Worm (Caenorhabditis elegans) whole organism, L1 larva: Measurements from ENCODE around the gene M7.8.

Source experiments
- C34B4.2 ChIP-seq: sonication (generic microtip); optimal IDR thresholded peaks from 2 replicates; lab custom pipeline; 2017; ENCODE audit warnings: mild to moderate bottlenecking, missing genetic modification characterization, missing compliant biosample characterization
- F16B12.6 ChIP-seq: fragments of 150-350 bp; optimal IDR thresholded peaks from 2 replicates; lab custom pipeline; 2014; ENCODE audit warnings: missing biosample characterization, missing genetic modification characterization
- Y116A8C.19 ChIP-seq: sonication (generic microtip); optimal IDR thresholded peaks from 2 replicates; lab custom pipeline; 2016; ENCODE audit warnings: missing compliant biosample characterization, missing genetic modification characterization, borderline replicate concordance
- aly-2 ChIP-seq: fragments of 150-350 bp; optimal IDR thresholded peaks from 2 replicates; lab custom pipeline; 2014; ENCODE audit warnings: missing biosample characterization, missing genetic modification characterization
- ceh-63 ChIP-seq: fragments of 200-800 bp; sonication (Bioruptor generic); optimal IDR thresholded peaks from 2 replicates; lab custom pipeline; 2018; ENCODE audit warnings: mild to moderate bottlenecking, missing genetic modification characterization, missing compliant biosample characterization
- ceh-8 ChIP-seq: fragments of 200-800 bp; sonication (Bioruptor generic); optimal IDR thresholded peaks from 2 replicates; lab custom pipeline; 2018; ENCODE audit warnings: mild to moderate bottlenecking, missing genetic modification characterization, moderate library complexity, missing compliant biosample characterization
- ceh-82 ChIP-seq, 3 experiments: fragments of 150-350 bp in 1 of 3; sonication (generic microtip) in 2 of 3; optimal IDR thresholded peaks; 2 replicates each; lab custom pipeline; 2014 to 2017; ENCODE audit warnings: missing biosample characterization in 3 of 3, missing genetic modification characterization in 3 of 3
- ceh-88 ChIP-seq: fragments of 200-800 bp; sonication (Bioruptor generic); IDR thresholded peaks from 2 replicates; pipeline ENCODE4 v1.3.6; 2022; ENCODE audit warnings: missing genetic modification characterization, missing compliant biosample characterization
- dpl-1 ChIP-seq, 3 experiments: fragments of 150-350 bp in 2 of 3; sonication (generic microtip) in 1 of 3; optimal IDR thresholded peaks; 2 replicates each; lab custom pipeline; 2014 to 2017; ENCODE audit warnings: missing biosample characterization in 3 of 3, missing genetic modification characterization in 3 of 3, missing genetic modification reagents in 3 of 3
- efl-1 ChIP-seq, 4 experiments: fragments of 150-350 bp; optimal IDR thresholded peaks in 3 of 4; peaks in 1 of 4; 1 replicate in 1 of 4; 2 replicates in 3 of 4; lab custom pipeline; 2014; ENCODE audit warnings: missing biosample characterization in 2 of 4, missing genetic modification characterization in 2 of 4, missing genetic modification reagents in 2 of 4
- ets-5 ChIP-seq: fragments of 200-800 bp; sonication (Bioruptor generic); IDR thresholded peaks from 2 replicates; pipeline ENCODE4 v1.3.6; 2022; ENCODE audit warnings: missing genetic modification characterization, missing compliant biosample characterization
- fkh-4 ChIP-seq: sonication (generic microtip); optimal IDR thresholded peaks from 2 replicates; lab custom pipeline; 2016; ENCODE audit warnings: missing compliant biosample characterization, missing genetic modification characterization, borderline replicate concordance
- fos-1 ChIP-seq: fragments of 150-350 bp; optimal IDR thresholded peaks from 2 replicates; lab custom pipeline; 2014; ENCODE audit warnings: missing biosample characterization, missing genetic modification characterization
- hlh-17 ChIP-seq: fragments of 200-800 bp; sonication (Bioruptor generic); optimal IDR thresholded peaks from 2 replicates; lab custom pipeline; 2018; ENCODE audit warnings: missing genetic modification characterization, mild to moderate bottlenecking, missing compliant biosample characterization, moderate library complexity, borderline replicate concordance
- hpl-2 ChIP-seq: fragments of 150-350 bp; optimal IDR thresholded peaks from 2 replicates; lab custom pipeline; 2014; ENCODE audit warnings: missing biosample characterization, missing genetic modification reagents, missing genetic modification characterization
- isw-1 ChIP-seq: fragments of 200-800 bp; sonication (Bioruptor generic); IDR thresholded peaks from 2 replicates; pipeline ENCODE4 v1.3.6; 2022; ENCODE audit warnings: missing genetic modification characterization, missing compliant biosample characterization
- lin-15B ChIP-seq: fragments of 150-350 bp; sonication (generic microtip); optimal IDR thresholded peaks from 3 replicates; lab custom pipeline; 2014; ENCODE audit warnings: missing biosample characterization, missing genetic modification characterization
- lir-3 ChIP-seq: sonication (generic microtip); optimal IDR thresholded peaks from 2 replicates; lab custom pipeline; 2016; ENCODE audit warnings: mild to moderate bottlenecking, missing genetic modification characterization, moderate library complexity, missing compliant biosample characterization; ENCODE audit not compliant: poor library complexity
- lsy-2 ChIP-seq, 2 experiments: fragments of 150-350 bp; optimal IDR thresholded peaks; 2 replicates each; lab custom pipeline; 2014; ENCODE audit warnings: missing biosample characterization in 2 of 2, missing genetic modification characterization in 2 of 2
- mdl-1 ChIP-seq, 2 experiments: fragments of 150-350 bp; optimal IDR thresholded peaks; 2 replicates each; lab custom pipeline; 2014 to 2017; ENCODE audit warnings: missing biosample characterization in 2 of 2, missing genetic modification characterization in 2 of 2, inconsistent platforms in 1 of 2
- mef-2 ChIP-seq: fragments of 150-350 bp; optimal IDR thresholded peaks from 2 replicates; lab custom pipeline; 2014; ENCODE audit warnings: missing biosample characterization, missing genetic modification characterization
- mep-1 ChIP-seq: fragments of 150-350 bp; optimal IDR thresholded peaks from 2 replicates; lab custom pipeline; 2014; ENCODE audit warnings: missing biosample characterization, missing genetic modification characterization
- nhr-19 ChIP-seq: fragments of 200-800 bp; sonication (Bioruptor generic); conservative IDR thresholded peaks from 2 replicates; pipeline ENCODE4 v1.3.6; 2022; ENCODE audit warnings: missing genetic modification characterization, missing compliant biosample characterization
- nhr-20 ChIP-seq: sonication (generic microtip); optimal IDR thresholded peaks from 2 replicates; lab custom pipeline; 2016; ENCODE audit warnings: mild to moderate bottlenecking, missing genetic modification characterization, missing compliant biosample characterization
- nhr-28 ChIP-seq: fragments of 150-350 bp; optimal IDR thresholded peaks from 2 replicates; lab custom pipeline; 2014; ENCODE audit warnings: missing biosample characterization, missing genetic modification characterization
- nhr-71 ChIP-seq: sonication (generic microtip); optimal IDR thresholded peaks from 2 replicates; lab custom pipeline; 2016; ENCODE audit warnings: mild to moderate bottlenecking, missing genetic modification characterization, moderate library complexity, missing compliant biosample characterization
- nhr-84 ChIP-seq: sonication (generic microtip); optimal IDR thresholded peaks from 2 replicates; lab custom pipeline; 2017; ENCODE audit warnings: missing biosample characterization, missing genetic modification characterization
- pag-3 ChIP-seq: sonication (generic microtip); optimal IDR thresholded peaks from 2 replicates; lab custom pipeline; 2017; ENCODE audit warnings: missing genetic modification characterization, mild to moderate bottlenecking, missing compliant biosample characterization, antibody characterized with exemption, borderline replicate concordance; ENCODE audit not compliant: insufficient read depth
- rnt-1 ChIP-seq: sonication (generic microtip); optimal IDR thresholded peaks from 2 replicates; lab custom pipeline; 2016; ENCODE audit warnings: mild to moderate bottlenecking, missing genetic modification characterization, moderate library complexity, missing compliant biosample characterization
- skn-1 ChIP-seq: fragments of 150-350 bp; optimal IDR thresholded peaks from 2 replicates; lab custom pipeline; 2014; ENCODE audit warnings: missing biosample characterization, missing genetic modification characterization
- snpc-4 ChIP-seq: fragments of 150-350 bp; optimal IDR thresholded peaks from 2 replicates; lab custom pipeline; 2014; ENCODE audit warnings: missing biosample characterization, missing genetic modification characterization
- snu-23 ChIP-seq: sonication (generic microtip); optimal IDR thresholded peaks from 2 replicates; lab custom pipeline; 2016; ENCODE audit warnings: missing genetic modification characterization, missing compliant biosample characterization
- sup-37 ChIP-seq: fragments of 200-800 bp; sonication (Bioruptor generic); optimal IDR thresholded peaks from 2 replicates; lab custom pipeline; 2018; ENCODE audit warnings: mild to moderate bottlenecking, missing genetic modification characterization, missing compliant biosample characterization
- unc-30 ChIP-seq: sonication (generic microtip); optimal IDR thresholded peaks from 2 replicates; lab custom pipeline; 2017; ENCODE audit warnings: missing biosample characterization, missing genetic modification characterization
- unc-62 ChIP-seq: fragments of 150-350 bp; optimal IDR thresholded peaks from 2 replicates; lab custom pipeline; 2014; ENCODE audit warnings: missing biosample characterization, missing genetic modification reagents, missing genetic modification characterization
- ztf-11 ChIP-seq, 2 experiments: sonication (generic microtip); optimal IDR thresholded peaks; 2 replicates each; lab custom pipeline; 2016 to 2017; ENCODE audit warnings: missing genetic modification characterization in 2 of 2, missing biosample characterization in 1 of 2, missing compliant biosample characterization in 1 of 2
- ztf-4 ChIP-seq: fragments of 150-350 bp; optimal IDR thresholded peaks from 2 replicates; lab custom pipeline; 2014; ENCODE audit warnings: missing biosample characterization, missing genetic modification characterization

Gene M7.8

ce11 chrIV:11110995-11111619, 16.2 kb upstream of the M7.8 start, which contains the start of gene rps-5 (continued):
- TF ChIP-seq dpl-1 (GFP tag; optimal IDR thresholded peaks at IDR 0.05; lab: Kevin White, UChicago), result peak; percentile 78 to 85 (median 84)
- TF ChIP-seq nhr-28 (tag; lab: Kevin White, UChicago), result no peak
- peak; percentile 25 for TF ChIP-seq lin-15B (tag; lab: Kevin White, UChicago)
- TF ChIP-seq ztf-4, result no peak
- TF ChIP-seq nhr-20 (tag; lab: Kevin White, UChicago), result peak; percentile 59
- TF ChIP-seq ceh-82 (tag; optimal IDR thresholded peaks at IDR 0.05; lab: Kevin White, UChicago), result peak; percentile 44 to 71 (median 59)
- no peak for TF ChIP-seq unc-62 (GFP tag; lab: Kevin White, UChicago)
- TF ChIP-seq nhr-84, result no peak
- TF ChIP-seq rnt-1 (tag; lab: Kevin White, UChicago), result peak; percentile 63
- no peak for TF ChIP-seq C34B4.2 (tag; lab: Kevin White, UChicago)
- TF ChIP-seq unc-30 (tag; lab: Kevin White, UChicago), result no peak
- no peak for TF ChIP-seq fkh-4 (tag; lab: Kevin White, UChicago)
- no peak for TF ChIP-seq Y116A8C.19 (tag; lab: Kevin White, UChicago)
- TF ChIP-seq mef-2 (tag; lab: Kevin White, UChicago), result no peak
- no peak for TF ChIP-seq F16B12.6 (tag; lab: Kevin White, UChicago)
- TF ChIP-seq mep-1 (tag; lab: Kevin White, UChicago), result peak; percentile 64
- peak; percentile 35 for TF ChIP-seq snpc-4 (tag; lab: Kevin White, UChicago)
- no peak for TF ChIP-seq ceh-88
- TF ChIP-seq lir-3, result no peak
- peak in 1 of 2 experiments; percentile 50 for TF ChIP-seq mdl-1 (tag; optimal IDR thresholded peaks at IDR 0.05; lab: Kevin White, UChicago)
- no peak for TF ChIP-seq hpl-2
- TF ChIP-seq ceh-8, result no peak
- TF ChIP-seq ceh-63 (GFP tag; lab: Kevin White, UChicago), result no peak
- TF ChIP-seq pag-3, result no peak
- no peak for TF ChIP-seq hlh-17 (GFP tag; lab: Kevin White, UChicago)
- TF ChIP-seq sup-37 (GFP tag; lab: Kevin White, UChicago), result no peak
- peak; percentile 44 for TF ChIP-seq skn-1 (tag; lab: Kevin White, UChicago)
- TF ChIP-seq isw-1 (GFP tag; lab: Robert Waterston, UW), result peak; percentile 58

ce11 chrIV:11109771-11110170, 14.9 kb upstream of the M7.8 start, which contains the start of gene pigk-1:
pigk-1 (minus strand) TSS chrIV:11110018.
- TF ChIP-seq snu-23 (GFP tag; lab: Kevin White, UChicago) (no peak), fos-1 (tag; lab: Kevin White, UChicago) (peak; percentile 27), nhr-20 (tag; lab: Kevin White, UChicago) (no peak), ceh-63 (GFP tag; lab: Kevin White, UChicago) (no peak), aly-2 (tag; lab: Kevin White, UChicago) (peak; percentile 7), nhr-71 (tag; lab: Kevin White, UChicago) (peak; percentile 12), nhr-19 (GFP tag; lab: Robert Waterston, UW) (0 out of 2 replicates have a peak, but pooled peaks have one; percentile 6), ets-5 (GFP tag; lab: Robert Waterston, UW) (no peak), lsy-2 (tag; optimal IDR thresholded peaks at IDR 0.05; lab: Kevin White, UChicago) (peak in 1 of 2 experiments; percentile 37)

ce11 chrIV:11105724-11106123, 10.8 kb upstream of the M7.8 start, which contains the start of gene srlf-24:
srlf-24 (minus strand) TSS chrIV:11105824.
- TF ChIP-seq efl-1 (optimal IDR thresholded peaks at IDR 0.05; lab: Kevin White, UChicago) (no peak), efl-1 (GFP tag; optimal IDR thresholded peaks at IDR 0.05 in 1 of 2; lab: Kevin White, UChicago) (peak in 1 of 2 experiments; percentile 51), ztf-11 (tag; optimal IDR thresholded peaks at IDR 0.05; lab: Kevin White, UChicago) (no peak)
